Fruit fly (Drosophila melanogaster): Measurements from ENCODE around the gene CG6729.
A peak's percentile ranks its signal among the peaks of the same experiment; 100 is the strongest.

CG6729 gene

dm6 chr2L:10767597-10768188 lies 24.0 kb upstream of the CG6729 start, which contains the start of gene Ubc2 (continued):
- no peak for TF ChIP-seq H2.0 (GFP tag; IDR thresholded peaks at IDR 0.05)
- no peak for TF ChIP-seq Sry-β (GFP tag; optimal IDR thresholded peaks at IDR 0.05)
- TF ChIP-seq Hey (tag; optimal IDR thresholded peaks at IDR 0.05), result no peak
- no peak for TF ChIP-seq CG18011 (GFP tag; optimal IDR thresholded peaks at IDR 0.05)
- no peak for TF ChIP-seq CG3065 (GFP tag; optimal IDR thresholded peaks at IDR 0.05)
- no peak for TF ChIP-seq CG9876 (GFP tag; optimal IDR thresholded peaks at IDR 0.05)
- TF ChIP-seq ato (GFP tag; IDR thresholded peaks at IDR 0.05; ENCODE audit: partially characterized antibody), result peak; percentile 77
- TF ChIP-seq p53 (GFP tag; optimal IDR thresholded peaks at IDR 0.05), result no peak
- TF ChIP-seq run (tag; optimal IDR thresholded peaks at IDR 0.05), result no peak
- TF ChIP-seq CG10979 (tag; optimal IDR thresholded peaks at IDR 0.05), result peak; percentile 10
- TF ChIP-seq CG43689 (GFP tag; IDR thresholded peaks at IDR 0.05), result no peak
- TF ChIP-seq CG17186 (GFP tag; optimal IDR thresholded peaks at IDR 0.05), result peak; percentile 78
- TF ChIP-seq stwl (tag; optimal IDR thresholded peaks at IDR 0.05), result peak; percentile 95
- no peak for TF ChIP-seq slou (GFP tag; optimal IDR thresholded peaks at IDR 0.05)
- TF ChIP-seq twi (tag; optimal IDR thresholded peaks at IDR 0.05), result no peak
- no peak for TF ChIP-seq CG31441 (GFP tag; IDR thresholded peaks at IDR 0.05)
- no peak for TF ChIP-seq repo (GFP tag; optimal IDR thresholded peaks at IDR 0.05)
- TF ChIP-seq ranshi (GFP tag; IDR thresholded peaks at IDR 0.05), result no peak
- no peak for TF ChIP-seq CG11695 (GFP tag; IDR thresholded peaks at IDR 0.05)
- TF ChIP-seq lov (optimal IDR thresholded peaks at IDR 0.05), result no peak
- TF ChIP-seq lov (GFP tag; IDR thresholded peaks at IDR 0.05), result no peak
- no peak for TF ChIP-seq CG32772 (GFP tag; IDR thresholded peaks at IDR 0.05)
- no peak for TF ChIP-seq croc (GFP tag; conservative IDR thresholded peaks at IDR 0.05)
- no peak for TF ChIP-seq CG8765 (GFP tag; IDR thresholded peaks at IDR 0.05)
- peak; percentile 13 for TF ChIP-seq CG8944 (GFP tag; optimal IDR thresholded peaks at IDR 0.05)
- TF ChIP-seq CG7357 (GFP tag; IDR thresholded peaks at IDR 0.05), result no peak
- TF ChIP-seq CG12391 (tag; optimal IDR thresholded peaks at IDR 0.05), result peak; percentile 0
- TF ChIP-seq Sry-δ (GFP tag; optimal IDR thresholded peaks at IDR 0.05), result peak; percentile 98
- no peak for TF ChIP-seq grau (tag; optimal IDR thresholded peaks at IDR 0.05)
- peak; percentile 15 for TF ChIP-seq CG12155 (GFP tag; optimal IDR thresholded peaks at IDR 0.05)
- TF ChIP-seq corto (GFP tag; optimal IDR thresholded peaks at IDR 0.05), result no peak
- TF ChIP-seq Camta (GFP tag; optimal IDR thresholded peaks at IDR 0.05), result peak; percentile 12
- no peak for TF ChIP-seq gcm (GFP tag; optimal IDR thresholded peaks at IDR 0.05)
- TF ChIP-seq MTF-1 (GFP tag; optimal IDR thresholded peaks at IDR 0.05; ENCODE audit: borderline replicate concordance), result no peak
- TF ChIP-seq Antp (GFP tag; optimal IDR thresholded peaks at IDR 0.05), result peak; percentile 44
- no peak for TF ChIP-seq z (GFP tag; IDR thresholded peaks at IDR 0.05)
- TF ChIP-seq Dek (tag; optimal IDR thresholded peaks at IDR 0.05), result no peak
- no peak for TF ChIP-seq tll (GFP tag; optimal IDR thresholded peaks at IDR 0.05)
- TF ChIP-seq CG6854 (GFP tag; optimal IDR thresholded peaks at IDR 0.05), result no peak
- peak; percentile 50 for TF ChIP-seq slbo (GFP tag; IDR thresholded peaks at IDR 0.05)
- TF ChIP-seq Oli (tag; optimal IDR thresholded peaks at IDR 0.05), result no peak
- TF ChIP-seq CG3407 (GFP tag; optimal IDR thresholded peaks at IDR 0.05), result no peak
- no peak for TF ChIP-seq CG31365 (tag; optimal IDR thresholded peaks at IDR 0.05)
- no peak for TF ChIP-seq CG13894 (tag; optimal IDR thresholded peaks at IDR 0.05)
- TF ChIP-seq Gsc (GFP tag; IDR thresholded peaks at IDR 0.05), result no peak
- TF ChIP-seq CG10267 (tag; optimal IDR thresholded peaks at IDR 0.05), result peak; percentile 55
- no peak for TF ChIP-seq BtbVII (GFP tag; optimal IDR thresholded peaks at IDR 0.05)
- peak; percentile 57 for TF ChIP-seq row (GFP tag; IDR thresholded peaks at IDR 0.05)
- TF ChIP-seq CrebB (tag; optimal IDR thresholded peaks at IDR 0.05), result no peak
- TF ChIP-seq CG16779 (GFP tag; IDR thresholded peaks at IDR 0.05), result no peak
- TF ChIP-seq wek (GFP tag; optimal IDR thresholded peaks at IDR 0.05), result no peak

Data from whole organism, embryonic.